Worm (Caenorhabditis elegans) whole organism, young adult: ENCODE results near the gene R07E5.4.
A peak's percentile ranks its signal among the peaks of the same experiment; 100 is the strongest.

Source experiments
- C17E4.6 ChIP-seq: fragments of 200-800 bp; sonication (Bioruptor generic); IDR thresholded peaks from 2 replicates; pipeline ENCODE4 v1.3.6; 2022; ENCODE audit warnings: missing genetic modification reagents, missing genetic modification characterization, missing compliant biosample characterization
- D2030.7 ChIP-seq: fragments of 200-800 bp; sonication (Bioruptor generic); IDR thresholded peaks from 2 replicates; pipeline ENCODE4 v1.3.6; 2022; ENCODE audit warnings: missing genetic modification reagents, missing genetic modification characterization, missing compliant biosample characterization
- F22D6.2 ChIP-seq: sonication (generic microtip); optimal IDR thresholded peaks from 2 replicates; lab custom pipeline; 2016; ENCODE audit warnings: mild to moderate bottlenecking, missing genetic modification characterization, missing compliant biosample characterization
- F52B5.7 ChIP-seq: sonication (generic microtip); optimal IDR thresholded peaks from 2 replicates; lab custom pipeline; 2016; ENCODE audit warnings: mild to moderate bottlenecking, missing genetic modification characterization, missing compliant biosample characterization
- F57C9.4 ChIP-seq: sonication (generic microtip); optimal IDR thresholded peaks from 2 replicates; lab custom pipeline; 2017; ENCODE audit warnings: mild to moderate bottlenecking, missing genetic modification characterization, missing compliant biosample characterization
- T07F8.4 ChIP-seq: sonication (generic microtip); optimal IDR thresholded peaks from 2 replicates; lab custom pipeline; 2016; ENCODE audit warnings: mild to moderate bottlenecking, missing genetic modification characterization, moderate library complexity, missing compliant biosample characterization
- Y53G8AR.9 ChIP-seq: fragments of 200-800 bp; sonication (Bioruptor generic); conservative IDR thresholded peaks from 2 replicates; pipeline ENCODE4 v1.3.6; 2022; ENCODE audit warnings: missing genetic modification reagents, missing genetic modification characterization, missing compliant biosample characterization
- Y67H2A.10 ChIP-seq: fragments of 200-800 bp; sonication (Bioruptor generic); conservative IDR thresholded peaks from 2 replicates; pipeline ENCODE4 v1.3.6; 2022; ENCODE audit warnings: missing genetic modification reagents, missing genetic modification characterization, missing compliant biosample characterization
- Y79H2A.3 ChIP-seq: fragments of 200-800 bp; sonication (Bioruptor generic); conservative IDR thresholded peaks from 2 replicates; pipeline ENCODE4 v1.3.6; 2022; ENCODE audit warnings: missing genetic modification reagents, missing genetic modification characterization, missing compliant biosample characterization
- akir-1 ChIP-seq: fragments of 200-800 bp; sonication (Bioruptor generic); optimal IDR thresholded peaks from 2 replicates; lab custom pipeline; 2018; ENCODE audit warnings: mild to moderate bottlenecking, missing genetic modification characterization, moderate library complexity, missing compliant biosample characterization
- ama-1 ChIP-seq, 3 experiments: fragments of 150-350 bp in 1 of 3; sonication (generic microtip) in 2 of 3; optimal IDR thresholded peaks; 2 replicates each; lab custom pipeline; 2014 to 2018; ENCODE audit warnings: missing biosample characterization in 2 of 3, missing genetic modification characterization in 2 of 3, missing genetic modification reagents in 2 of 3
- athp-1 ChIP-seq: sonication (generic microtip); optimal IDR thresholded peaks from 2 replicates; lab custom pipeline; 2017; ENCODE audit warnings: mild to moderate bottlenecking, missing genetic modification characterization, missing compliant biosample characterization
- bed-1 ChIP-seq: fragments of 200-800 bp; sonication (Bioruptor generic); IDR thresholded peaks from 2 replicates; pipeline ENCODE4 v1.3.6; 2022; ENCODE audit warnings: missing genetic modification reagents, missing genetic modification characterization, missing compliant biosample characterization
- bed-2 ChIP-seq: fragments of 200-800 bp; sonication (Bioruptor generic); IDR thresholded peaks from 2 replicates; pipeline ENCODE4 v1.3.6; 2022; ENCODE audit warnings: missing genetic modification reagents, missing genetic modification characterization, missing compliant biosample characterization
- ceh-100 ChIP-seq: fragments of 200-800 bp; sonication (Bioruptor generic); IDR thresholded peaks from 2 replicates; pipeline ENCODE4 v1.3.6; 2022; ENCODE audit warnings: missing genetic modification reagents, missing genetic modification characterization, missing compliant biosample characterization
- ceh-91 ChIP-seq: fragments of 200-800 bp; sonication (Bioruptor generic); IDR thresholded peaks from 2 replicates; pipeline ENCODE4 v1.3.6; 2022; ENCODE audit warnings: missing genetic modification reagents, missing genetic modification characterization, missing compliant biosample characterization
- die-1 ChIP-seq: sonication (generic microtip); optimal IDR thresholded peaks from 2 replicates; lab custom pipeline; 2016; ENCODE audit warnings: missing genotype, mild to moderate bottlenecking, missing genetic modification characterization, missing compliant biosample characterization
- dox-1 ChIP-seq: fragments of 200-800 bp; sonication (Bioruptor generic); IDR thresholded peaks from 2 replicates; pipeline ENCODE4 v1.3.6; 2022; ENCODE audit warnings: missing genetic modification reagents, missing genetic modification characterization, missing compliant biosample characterization
- dpl-1 ChIP-seq: fragments of 150-350 bp; optimal IDR thresholded peaks from 2 replicates; lab custom pipeline; 2014; ENCODE audit warnings: missing biosample characterization, missing genetic modification reagents, missing genetic modification characterization
- efl-1 ChIP-seq: fragments of 150-350 bp; optimal IDR thresholded peaks from 2 replicates; lab custom pipeline; 2014; ENCODE audit warnings: missing biosample characterization, missing genetic modification reagents, missing genetic modification characterization
- egl-18 ChIP-seq: fragments of 200-800 bp; sonication (Bioruptor generic); IDR thresholded peaks from 2 replicates; pipeline ENCODE4 v1.3.6; 2022; ENCODE audit warnings: missing genetic modification reagents, missing genetic modification characterization, missing compliant biosample characterization
- egl-44 ChIP-seq: fragments of 200-800 bp; sonication (Bioruptor generic); IDR thresholded peaks from 2 replicates; pipeline ENCODE4 v1.3.6; 2022; ENCODE audit warnings: missing genetic modification reagents, missing genetic modification characterization, missing compliant biosample characterization
- egrh-3 ChIP-seq: fragments of 200-800 bp; sonication (Bioruptor generic); IDR thresholded peaks from 2 replicates; pipeline ENCODE4 v1.3.6; 2022; ENCODE audit warnings: missing genetic modification reagents, missing genetic modification characterization, missing compliant biosample characterization
- hlh-12 ChIP-seq: sonication (generic microtip); optimal IDR thresholded peaks from 2 replicates; lab custom pipeline; 2016; ENCODE audit warnings: missing genetic modification characterization, missing compliant biosample characterization
- hsf-1 ChIP-seq: fragments of 200-800 bp; sonication (Bioruptor generic); IDR thresholded peaks from 2 replicates; pipeline ENCODE4 v1.3.6; 2022; ENCODE audit warnings: missing genetic modification reagents, missing genetic modification characterization, missing compliant biosample characterization
- lag-1 ChIP-seq: fragments of 200-800 bp; sonication (Bioruptor generic); IDR thresholded peaks from 2 replicates; pipeline ENCODE4 v1.3.6; 2022; ENCODE audit warnings: missing genetic modification reagents, missing genetic modification characterization, missing compliant biosample characterization
- lin-26 ChIP-seq: fragments of 200-800 bp; sonication (Bioruptor generic); IDR thresholded peaks from 2 replicates; pipeline ENCODE4 v1.3.6; 2022; ENCODE audit warnings: missing genetic modification reagents, missing genetic modification characterization, missing compliant biosample characterization
- lin-40 ChIP-seq: sonication (generic microtip); optimal IDR thresholded peaks from 2 replicates; lab custom pipeline; 2016; ENCODE audit warnings: missing genetic modification characterization, mild to moderate bottlenecking, missing compliant biosample characterization, missing genotype, missing genetic modification reagents
- lin-54 ChIP-seq: fragments of 200-800 bp; sonication (Bioruptor generic); optimal IDR thresholded peaks from 2 replicates; lab custom pipeline; 2018; ENCODE audit warnings: mild to moderate bottlenecking, missing genetic modification characterization, missing compliant biosample characterization
- madf-10 ChIP-seq: sonication (generic microtip); optimal IDR thresholded peaks from 2 replicates; lab custom pipeline; 2016; ENCODE audit warnings: mild to moderate bottlenecking, missing genetic modification characterization, missing compliant biosample characterization
- madf-6 ChIP-seq: fragments of 200-800 bp; sonication (Bioruptor generic); IDR thresholded peaks from 2 replicates; pipeline ENCODE4 v1.3.6; 2022; ENCODE audit warnings: missing genetic modification reagents, missing genetic modification characterization, missing compliant biosample characterization
- mes-4 ChIP-seq: sonication (generic microtip); optimal IDR thresholded peaks from 2 replicates; lab custom pipeline; 2016; ENCODE audit warnings: missing genotype, missing genetic modification characterization, missing compliant biosample characterization
- mxl-1 ChIP-seq: sonication (generic microtip); optimal IDR thresholded peaks from 2 replicates; lab custom pipeline; 2016; ENCODE audit warnings: missing genetic modification characterization, missing compliant biosample characterization
- nfya-1 ChIP-seq: sonication (generic microtip); optimal IDR thresholded peaks from 2 replicates; lab custom pipeline; 2017; ENCODE audit warnings: antibody characterized with exemption, missing compliant biosample characterization, missing genetic modification characterization, borderline replicate concordance; ENCODE audit not compliant: insufficient read depth
- nfya-2 ChIP-seq: fragments of 200-800 bp; sonication (Bioruptor generic); IDR thresholded peaks from 2 replicates; pipeline ENCODE4 v1.3.6; 2022; ENCODE audit warnings: missing genetic modification reagents, missing genetic modification characterization, missing compliant biosample characterization
- nhr-80 ChIP-seq: sonication (generic microtip); optimal IDR thresholded peaks from 2 replicates; lab custom pipeline; 2016; ENCODE audit warnings: missing genetic modification characterization, missing compliant biosample characterization
- nhr-90 ChIP-seq: sonication (generic microtip); optimal IDR thresholded peaks from 2 replicates; lab custom pipeline; 2016; ENCODE audit warnings: missing genotype, mild to moderate bottlenecking, missing genetic modification characterization, missing compliant biosample characterization
- pbrm-1 ChIP-seq: fragments of 200-800 bp; sonication (Bioruptor generic); IDR thresholded peaks from 2 replicates; pipeline ENCODE4 v1.3.6; 2022; ENCODE audit warnings: missing genetic modification reagents, missing genetic modification characterization, missing compliant biosample characterization
- rcor-1 ChIP-seq: fragments of 200-800 bp; sonication (Bioruptor generic); IDR thresholded peaks from 2 replicates; pipeline ENCODE4 v1.3.6; 2022; ENCODE audit warnings: missing genetic modification reagents, missing genetic modification characterization, missing compliant biosample characterization
- rec-8 ChIP-seq, 2 experiments: sonication (generic microtip); optimal IDR thresholded peaks; 2 replicates each; lab custom pipeline; 2016; ENCODE audit warnings: mild to moderate bottlenecking in 2 of 2, missing genetic modification characterization in 2 of 2, missing genetic modification reagents in 2 of 2, missing genotype in 2 of 2, missing biosample characterization in 1 of 2, missing compliant biosample characterization in 1 of 2, moderate library complexity in 1 of 2
- rpc-1 ChIP-seq, 2 experiments: fragments of 150-350 bp in 1 of 2; sonication (generic microtip) in 1 of 2; optimal IDR thresholded peaks; 2 replicates each; lab custom pipeline; 2014 to 2018; ENCODE audit warnings: missing biosample characterization in 1 of 2, missing genetic modification characterization in 1 of 2, missing genetic modification reagents in 1 of 2, missing genotype in 1 of 2
- sea-2 ChIP-seq: fragments of 200-800 bp; sonication (Bioruptor generic); IDR thresholded peaks from 2 replicates; pipeline ENCODE4 v1.3.6; 2022; ENCODE audit warnings: missing genetic modification characterization, missing compliant biosample characterization
- snpc-3.4 ChIP-seq: sonication (generic microtip); optimal IDR thresholded peaks from 2 replicates; lab custom pipeline; 2017; ENCODE audit warnings: missing genetic modification characterization, mild to moderate bottlenecking, missing compliant biosample characterization, antibody characterized with exemption, moderate library complexity, missing genotype, missing genetic modification reagents
- sptf-2 ChIP-seq: fragments of 200-800 bp; sonication (Bioruptor generic); optimal IDR thresholded peaks from 2 replicates; lab custom pipeline; 2018; ENCODE audit warnings: mild to moderate bottlenecking, missing genetic modification characterization, missing compliant biosample characterization
- unc-130 ChIP-seq: sonication (generic microtip); optimal IDR thresholded peaks from 2 replicates; lab custom pipeline; 2016; ENCODE audit warnings: missing genetic modification reagents, missing genetic modification characterization, missing compliant biosample characterization
- unc-62 ChIP-seq: fragments of 150-350 bp; optimal IDR thresholded peaks from 2 replicates; lab custom pipeline; 2014; ENCODE audit warnings: missing biosample characterization, missing genetic modification reagents, missing genetic modification characterization
- xnd-1 ChIP-seq: sonication (generic microtip); optimal IDR thresholded peaks from 2 replicates; lab custom pipeline; 2016; ENCODE audit warnings: missing genotype, missing genetic modification reagents, missing genetic modification characterization, missing compliant biosample characterization
- zfh-2 ChIP-seq: fragments of 200-800 bp; sonication (Bioruptor generic); conservative IDR thresholded peaks from 2 replicates; pipeline ENCODE4 v1.3.6; 2022; ENCODE audit warnings: missing genetic modification reagents, missing genetic modification characterization, missing compliant biosample characterization

R07E5.4 gene

DNA sequence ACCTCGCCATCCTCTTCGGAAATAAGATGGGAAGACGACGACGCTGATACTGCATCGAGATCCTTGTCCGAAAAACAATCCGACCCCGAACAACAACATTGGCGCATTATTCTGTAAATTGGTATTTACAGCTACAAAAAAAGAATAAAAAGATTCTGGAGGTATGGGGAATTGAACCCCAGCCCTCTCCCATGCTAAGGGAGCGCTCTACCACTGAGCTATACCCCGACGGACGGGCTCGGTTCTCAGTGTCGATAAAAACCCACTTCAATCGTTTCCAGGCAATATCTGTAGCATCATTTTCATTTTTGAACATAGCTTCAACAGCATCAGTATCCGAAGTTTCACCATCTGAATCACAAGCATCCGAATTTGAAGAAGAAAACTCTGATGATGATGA is 34.2 kb downstream of the R07E5.4 start (continued):
- TF ChIP-seq C17E4.6 (GFP tag; lab: Robert Waterston, UW), result no peak
- TF ChIP-seq mxl-1 (tag; lab: Kevin White, UChicago), result no peak
- TF ChIP-seq lin-26, result peak; percentile 89; the same call in 1 of the 2 replicates
- TF ChIP-seq hlh-12 (tag; lab: Kevin White, UChicago), result no peak
- TF ChIP-seq athp-1 (tag; lab: Kevin White, UChicago), result no peak
- no peak for TF ChIP-seq hsf-1
- TF ChIP-seq akir-1 (GFP tag; lab: Kevin White, UChicago), result no peak
- 0 out of 2 replicates have a peak, but pooled peaks have one; percentile 59 for TF ChIP-seq bed-1
- TF ChIP-seq madf-10 (tag; lab: Kevin White, UChicago), result no peak
- TF ChIP-seq egrh-3 (GFP tag; lab: Robert Waterston, UW), result peak; percentile 42
- TF ChIP-seq nhr-80 (tag; lab: Kevin White, UChicago), result peak; percentile 13
- no peak for TF ChIP-seq F57C9.4 (tag; lab: Kevin White, UChicago)
- TF ChIP-seq lag-1 (GFP tag; lab: Robert Waterston, UW), result no peak
- TF ChIP-seq Y79H2A.3 (GFP tag; lab: Robert Waterston, UW), result no peak
- TF ChIP-seq Y67H2A.10, result no peak
- no peak for TF ChIP-seq sptf-2 (GFP tag; lab: Kevin White, UChicago)
- TF ChIP-seq egl-44 (GFP tag; lab: Robert Waterston, UW), result peak; percentile 68; the same call in 1 of the 2 replicates
- TF ChIP-seq egl-18, result no peak
- TF ChIP-seq ceh-100 (GFP tag; lab: Robert Waterston, UW), result no peak
- TF ChIP-seq F22D6.2 (tag; lab: Kevin White, UChicago), result no peak
- peak; percentile 34 for TF ChIP-seq nhr-90 (tag; lab: Kevin White, UChicago)
- TF ChIP-seq sea-2 (GFP tag; lab: Robert Waterston, UW), result no peak
- no peak for TF ChIP-seq Y53G8AR.9 (GFP tag; lab: Robert Waterston, UW)
- no peak for TF ChIP-seq dpl-1 (GFP tag; lab: Kevin White, UChicago)
- TF ChIP-seq ama-1 (optimal IDR thresholded peaks at IDR 0.05; lab: Kevin White, UChicago), result no peak
- peak in 1 of 2 experiments; percentile 64 for TF ChIP-seq ama-1 (GFP tag; optimal IDR thresholded peaks at IDR 0.05; lab: Kevin White, UChicago)
- TF ChIP-seq D2030.7, result peak; percentile 67
- peak; percentile 25 for TF ChIP-seq lin-54
- no peak for TF ChIP-seq nfya-1 (tag; lab: Kevin White, UChicago)
- peak; percentile 77 for TF ChIP-seq dox-1 (GFP tag; lab: Robert Waterston, UW)
- TF ChIP-seq nfya-2 (GFP tag; lab: Robert Waterston, UW), result no peak
- no peak for TF ChIP-seq bed-2 (GFP tag; lab: Robert Waterston, UW)
- TF ChIP-seq T07F8.4 (tag; lab: Kevin White, UChicago), result no peak
- TF ChIP-seq xnd-1 (tag; lab: Kevin White, UChicago), result no peak
- no peak for TF ChIP-seq unc-130 (GFP tag; lab: Kevin White, UChicago)
- TF ChIP-seq rpc-1 (optimal IDR thresholded peaks at IDR 0.05; lab: Kevin White, UChicago), result peak; percentile 58
- peak; percentile 77 for TF ChIP-seq rpc-1 (tag; optimal IDR thresholded peaks at IDR 0.05; lab: Kevin White, UChicago)
- peak; percentile 29 for TF ChIP-seq F52B5.7 (tag; lab: Kevin White, UChicago)
- TF ChIP-seq madf-6 (GFP tag; lab: Robert Waterston, UW), result peak; percentile 61
- no peak for TF ChIP-seq lin-40 (tag; lab: Kevin White, UChicago)
- no peak for TF ChIP-seq efl-1 (GFP tag; lab: Kevin White, UChicago)
- TF ChIP-seq, all 124 proteins: peak for 38

DNA sequence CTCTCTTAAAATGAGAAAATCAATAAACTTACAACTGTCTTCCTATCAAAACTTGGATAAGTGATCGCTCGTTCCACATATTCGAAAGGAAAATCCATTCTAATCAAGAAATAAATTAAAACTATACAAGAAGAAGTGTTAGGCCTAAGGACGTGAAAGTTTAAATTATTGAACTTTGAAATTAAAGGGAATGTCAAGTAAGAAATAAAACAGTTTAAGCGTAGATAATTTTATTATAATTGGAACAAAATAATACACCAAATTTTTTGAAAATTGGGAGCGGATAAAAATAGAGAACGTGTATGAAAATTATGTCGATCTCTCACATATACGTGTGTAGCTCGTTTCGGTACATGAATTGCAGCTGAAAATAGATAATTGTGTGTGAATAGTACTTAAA is 34.8 kb downstream of the R07E5.4 start, which contains the start of gene C28A5.6:
C28A5.6 (minus strand) TSS at position 101 of the 400 bp plus-strand sequence.
- TF ChIP-seq ceh-91 (no peak), rcor-1 (GFP tag; lab: Robert Waterston, UW) (no peak), dpl-1 (GFP tag; lab: Kevin White, UChicago) (no peak), Y79H2A.3 (GFP tag; lab: Robert Waterston, UW) (no peak), mes-4 (tag; lab: Kevin White, UChicago) (no peak), akir-1 (GFP tag; lab: Kevin White, UChicago) (no peak), D2030.7 (no peak), rec-8 (tag; optimal IDR thresholded peaks at IDR 0.05; lab: Kevin White, UChicago) (no peak), nhr-80 (tag; lab: Kevin White, UChicago) (no peak), pbrm-1 (no peak), unc-62 (GFP tag; lab: Kevin White, UChicago) (no peak), zfh-2 (GFP tag; lab: Robert Waterston, UW) (no peak), F52B5.7 (tag; lab: Kevin White, UChicago) (no peak), snpc-3.4 (tag; lab: Kevin White, UChicago) (no peak), nfya-2 (GFP tag; lab: Robert Waterston, UW) (no peak), die-1 (tag; lab: Kevin White, UChicago) (no peak)
